Fruit fly (Drosophila melanogaster) Kc167 (cell line): ENCODE data around the gene Odj.

Source experiments
- Sin3A ChIP-seq: fragments of >200 bp; optimal IDR thresholded peaks from 2 replicates; lab custom pipeline; 2018; ENCODE audit warnings: missing external identifiers
- h ChIP-seq: fragments of >200 bp; optimal IDR thresholded peaks from 3 replicates; lab custom pipeline; 2018; ENCODE audit warnings: missing external identifiers
- insv ChIP-seq: fragments of >200 bp; optimal IDR thresholded peaks from 3 replicates; lab custom pipeline; 2018; ENCODE audit warnings: missing external identifiers
- psq ChIP-seq: fragments of >200 bp; optimal IDR thresholded peaks from 2 replicates; lab custom pipeline; 2017; ENCODE audit warnings: missing external identifiers

dm6 chr3R:17825806-17826583 lies 17.0 kb upstream of the Odj start:
- no peak for TF ChIP-seq h (lab: Kevin White, UChicago)
- TF ChIP-seq psq (lab: Kevin White, UChicago) = no peak
- TF ChIP-seq Sin3A (lab: Kevin White, UChicago) = no peak
- no peak for TF ChIP-seq insv (lab: Kevin White, UChicago)
